Worm (Caenorhabditis elegans) whole organism, L4 larva: ENCODE data around the gene grwd-1.

Experiments used
- F10B5.3 ChIP-seq: sonication (generic microtip); optimal IDR thresholded peaks from 2 replicates; lab custom pipeline; 2016; ENCODE audit warnings: mild to moderate bottlenecking, missing genetic modification characterization, missing compliant biosample characterization
- R02D3.7 ChIP-seq: fragments of 150-350 bp; sonication (generic microtip); optimal IDR thresholded peaks from 3 replicates; lab custom pipeline; 2014; ENCODE audit warnings: missing biosample characterization, missing genetic modification characterization
- T20F7.1 ChIP-seq: fragments of 200-800 bp; sonication (Bioruptor generic); optimal IDR thresholded peaks from 2 replicates; lab custom pipeline; 2018; ENCODE audit warnings: mild to moderate bottlenecking, missing genetic modification characterization, missing compliant biosample characterization
- T26A8.4 ChIP-seq: fragments of 200-800 bp; sonication (Bioruptor generic); IDR thresholded peaks from 2 replicates; pipeline ENCODE4 v1.3.6; 2022; ENCODE audit warnings: missing genetic modification characterization, missing compliant biosample characterization
- ZK546.5 ChIP-seq, 2 experiments: sonication (generic microtip); optimal IDR thresholded peaks; 2 replicates each; lab custom pipeline; 2017; ENCODE audit warnings: missing biosample characterization in 2 of 2, missing genetic modification characterization in 2 of 2
- aha-1 ChIP-seq: fragments of 150-350 bp; peaks from one replicate; lab custom pipeline; 2014; ENCODE audit warnings: missing biosample characterization, missing genetic modification characterization
- ama-1 ChIP-seq: fragments of 150-350 bp; optimal IDR thresholded peaks from 2 replicates; lab custom pipeline; 2014; ENCODE audit warnings: inconsistent platforms, mixed read lengths
- arid-1 ChIP-seq: fragments of 200-800 bp; sonication (Bioruptor generic); conservative IDR thresholded peaks from 2 replicates; pipeline ENCODE4 v1.3.6; 2022; ENCODE audit warnings: missing genetic modification reagents, missing genetic modification characterization, missing compliant biosample characterization
- daf-16 ChIP-seq, 3 experiments: sonication (generic microtip); optimal IDR thresholded peaks; 2 replicates each; lab custom pipeline; 2016 to 2017; ENCODE audit warnings: missing genetic modification characterization in 3 of 3, missing genetic modification reagents in 3 of 3, mild to moderate bottlenecking in 2 of 3, missing compliant biosample characterization in 2 of 3, missing biosample characterization in 1 of 3, moderate library complexity in 1 of 3
- daf-8 ChIP-seq: fragments of 200-800 bp; sonication (Bioruptor generic); IDR thresholded peaks from 2 replicates; pipeline ENCODE4 v1.3.6; 2022; ENCODE audit warnings: missing genetic modification characterization, missing compliant biosample characterization
- dmd-6 ChIP-seq: fragments of 200-800 bp; sonication (Bioruptor generic); IDR thresholded peaks from 2 replicates; pipeline ENCODE4 v1.3.6; 2022; ENCODE audit warnings: missing genetic modification reagents, missing genetic modification characterization, missing compliant biosample characterization
- dpl-1 ChIP-seq: fragments of 150-350 bp; optimal IDR thresholded peaks from 2 replicates; lab custom pipeline; 2014; ENCODE audit warnings: missing biosample characterization, missing genetic modification reagents, missing genetic modification characterization
- dve-1 ChIP-seq: sonication (generic microtip); optimal IDR thresholded peaks from 2 replicates; lab custom pipeline; 2017; ENCODE audit warnings: antibody characterized with exemption, mild to moderate bottlenecking, missing genetic modification characterization, missing compliant biosample characterization; ENCODE audit not compliant: insufficient read depth
- fkh-10 ChIP-seq: fragments of 150-350 bp; optimal IDR thresholded peaks from 2 replicates; lab custom pipeline; 2014; ENCODE audit warnings: missing biosample characterization, missing genetic modification reagents, missing genetic modification characterization
- fos-1 ChIP-seq: fragments of 150-350 bp; optimal IDR thresholded peaks from 2 replicates; lab custom pipeline; 2014; ENCODE audit warnings: missing biosample characterization, missing genetic modification characterization
- hif-1 ChIP-seq, 2 experiments: sonication (generic microtip); optimal IDR thresholded peaks; 2 replicates each; lab custom pipeline; 2016 to 2017; ENCODE audit warnings: missing compliant biosample characterization in 2 of 2, missing genetic modification characterization in 2 of 2, missing genetic modification reagents in 2 of 2, missing genotype in 2 of 2, mild to moderate bottlenecking in 1 of 2
- hlh-11 ChIP-seq: fragments of 200-800 bp; sonication (Bioruptor generic); optimal IDR thresholded peaks from 2 replicates; lab custom pipeline; 2018; ENCODE audit warnings: mild to moderate bottlenecking, missing genetic modification characterization, missing compliant biosample characterization
- hlh-30 ChIP-seq: sonication (generic microtip); optimal IDR thresholded peaks from 2 replicates; lab custom pipeline; 2017; ENCODE audit warnings: antibody characterized with exemption, mild to moderate bottlenecking, missing genetic modification characterization, missing compliant biosample characterization; ENCODE audit not compliant: insufficient read depth
- lim-7 ChIP-seq: fragments of 200-800 bp; sonication (Bioruptor generic); IDR thresholded peaks from 2 replicates; pipeline ENCODE4 v1.3.6; 2022; ENCODE audit warnings: missing genetic modification characterization, missing compliant biosample characterization
- lin-1 ChIP-seq: fragments of 200-800 bp; sonication (Bioruptor generic); IDR thresholded peaks from 2 replicates; pipeline ENCODE4 v1.3.6; 2022; ENCODE audit warnings: missing genetic modification reagents, missing genetic modification characterization, missing compliant biosample characterization
- lin-15B ChIP-seq: fragments of 150-350 bp; sonication (generic microtip); optimal IDR thresholded peaks from 3 replicates; lab custom pipeline; 2014; ENCODE audit warnings: missing biosample characterization, missing genetic modification characterization
- lin-39 ChIP-seq: fragments of 150-350 bp; optimal IDR thresholded peaks from 2 replicates; lab custom pipeline; 2014; ENCODE audit warnings: missing biosample characterization, missing genetic modification reagents, missing genetic modification characterization
- lsy-2 ChIP-seq, 2 experiments: fragments of 150-350 bp in 1 of 2; sonication (generic microtip) in 1 of 2; optimal IDR thresholded peaks; 2 replicates each; lab custom pipeline; 2014 to 2017; ENCODE audit warnings: missing biosample characterization in 2 of 2, missing genetic modification characterization in 2 of 2
- madf-9 ChIP-seq: fragments of 200-800 bp; sonication (Bioruptor generic); conservative IDR thresholded peaks from 2 replicates; pipeline ENCODE4 v1.3.6; 2022; ENCODE audit warnings: missing genetic modification reagents, missing genetic modification characterization, missing compliant biosample characterization
- mep-1 ChIP-seq: fragments of 150-350 bp; sonication (generic microtip); optimal IDR thresholded peaks from 3 replicates; lab custom pipeline; 2014; ENCODE audit warnings: missing biosample characterization, missing genetic modification characterization
- mes-2 ChIP-seq: sonication (generic microtip); optimal IDR thresholded peaks from 2 replicates; lab custom pipeline; 2016; ENCODE audit warnings: missing genotype, mild to moderate bottlenecking, missing genetic modification characterization, missing compliant biosample characterization; ENCODE audit not compliant: poor library complexity, severe bottlenecking
- nhr-102 ChIP-seq: sonication (generic microtip); optimal IDR thresholded peaks from 2 replicates; lab custom pipeline; 2016; ENCODE audit warnings: mild to moderate bottlenecking, missing genetic modification characterization, moderate library complexity, missing compliant biosample characterization
- nhr-28 ChIP-seq: fragments of 150-350 bp; optimal IDR thresholded peaks from 2 replicates; lab custom pipeline; 2014; ENCODE audit warnings: missing biosample characterization, missing genetic modification characterization
- nhr-41 ChIP-seq: fragments of 200-800 bp; sonication (Bioruptor generic); IDR thresholded peaks from 2 replicates; pipeline ENCODE4 v1.3.6; 2022; ENCODE audit warnings: missing genetic modification reagents, missing genetic modification characterization, missing compliant biosample characterization
- nhr-42 ChIP-seq: fragments of 200-800 bp; sonication (Bioruptor generic); IDR thresholded peaks from 2 replicates; pipeline ENCODE4 v1.3.6; 2022; ENCODE audit warnings: missing genetic modification characterization, missing compliant biosample characterization
- nhr-48 ChIP-seq: sonication (generic microtip); optimal IDR thresholded peaks from 2 replicates; lab custom pipeline; 2016; ENCODE audit warnings: mild to moderate bottlenecking, missing genetic modification characterization, missing compliant biosample characterization
- nhr-6 ChIP-seq: fragments of 150-350 bp; optimal IDR thresholded peaks from 2 replicates; lab custom pipeline; 2014; ENCODE audit warnings: missing biosample characterization, missing genetic modification characterization
- nhr-77 ChIP-seq: fragments of 150-350 bp; optimal IDR thresholded peaks from 2 replicates; lab custom pipeline; 2014; ENCODE audit warnings: missing biosample characterization, missing genetic modification characterization
- pha-4 ChIP-seq, 2 experiments: fragments of 150-350 bp in 1 of 2; fragments of 200-800 bp in 1 of 2; sonication (Bioruptor generic) in 1 of 2; IDR thresholded peaks in 1 of 2; optimal IDR thresholded peaks in 1 of 2; 2 replicates each; pipeline versions ENCODE4 v1.3.6 to Lab custom; 2014 to 2022; ENCODE audit warnings: missing genetic modification characterization in 2 of 2, missing genetic modification reagents in 2 of 2, missing biosample characterization in 1 of 2, missing compliant biosample characterization in 1 of 2
- php-3 ChIP-seq: fragments of 200-800 bp; sonication (Bioruptor generic); IDR thresholded peaks from 2 replicates; pipeline ENCODE4 v1.3.6; 2022; ENCODE audit warnings: missing genetic modification reagents, missing genetic modification characterization, missing compliant biosample characterization
- pqm-1 ChIP-seq: sonication (generic microtip); optimal IDR thresholded peaks from 2 replicates; lab custom pipeline; 2017; ENCODE audit warnings: missing biosample characterization, missing genetic modification characterization
- tra-1 ChIP-seq: fragments of 200-800 bp; sonication (Bioruptor generic); IDR thresholded peaks from 2 replicates; pipeline ENCODE4 v1.3.6; 2022; ENCODE audit warnings: missing genetic modification reagents, missing genetic modification characterization, missing compliant biosample characterization
- unc-130 ChIP-seq: sonication (generic microtip); optimal IDR thresholded peaks from 2 replicates; lab custom pipeline; 2016; ENCODE audit warnings: missing genetic modification reagents, missing genetic modification characterization, missing compliant biosample characterization
- unc-62 ChIP-seq, 3 experiments: fragments of 150-350 bp in 1 of 3; sonication (generic microtip); optimal IDR thresholded peaks in 2 of 3; peaks in 1 of 3; 1 replicate in 1 of 3; 2 replicates in 2 of 3; lab custom pipeline; 2014 to 2017; ENCODE audit warnings: missing biosample characterization in 3 of 3, missing genetic modification characterization in 3 of 3, missing genetic modification reagents in 3 of 3, missing genotype in 1 of 3
- vab-7 ChIP-seq: fragments of 200-800 bp; sonication (Bioruptor generic); IDR thresholded peaks from 2 replicates; pipeline ENCODE4 v1.3.6; 2022; ENCODE audit warnings: missing genetic modification reagents, missing genetic modification characterization, missing compliant biosample characterization
- zip-2 ChIP-seq: fragments of 150-350 bp; optimal IDR thresholded peaks from 2 replicates; lab custom pipeline; 2014; ENCODE audit warnings: missing biosample characterization, missing genetic modification characterization
- ztf-7 ChIP-seq: fragments of 150-350 bp; optimal IDR thresholded peaks from 2 replicates; lab custom pipeline; 2014; ENCODE audit warnings: missing biosample characterization, missing genetic modification characterization

The grwd-1 gene

DNA sequence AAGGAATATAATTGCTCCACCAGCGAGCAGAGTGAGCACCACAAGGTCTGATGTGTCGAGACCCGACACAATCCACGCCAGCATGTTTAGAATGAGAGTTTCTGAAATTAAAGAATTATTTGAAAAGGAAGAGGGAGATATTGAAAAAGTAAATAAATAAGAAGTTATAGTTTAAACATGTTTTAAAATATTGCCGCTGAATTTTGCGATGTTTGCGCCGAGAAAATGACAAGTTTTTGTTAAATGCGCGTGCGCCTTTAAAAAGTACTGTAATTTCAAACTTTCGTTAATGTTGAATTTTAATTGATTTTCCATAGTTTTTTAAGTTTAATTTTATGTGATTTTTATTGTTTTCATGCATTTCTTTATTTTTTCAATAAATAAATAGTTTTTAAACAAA, 46.3 kb downstream of the grwd-1 start, which contains the start of gene emb-8:
emb-8 (minus strand) TSS at position 101 of the 400 bp plus-strand sequence.
- TF ChIP-seq F10B5.3 (tag; lab: Kevin White, UChicago) = no peak
- no peak for TF ChIP-seq lin-39 (tag; lab: Kevin White, UChicago)
- 0 out of 2 replicates have a peak, but pooled peaks have one; percentile 31 for TF ChIP-seq pha-4 (GFP tag; IDR thresholded peaks at IDR 0.05; lab: Robert Waterston, UW)
- TF ChIP-seq pha-4 (tag; optimal IDR thresholded peaks at IDR 0.05; lab: Kevin White, UChicago) = no peak

DNA sequence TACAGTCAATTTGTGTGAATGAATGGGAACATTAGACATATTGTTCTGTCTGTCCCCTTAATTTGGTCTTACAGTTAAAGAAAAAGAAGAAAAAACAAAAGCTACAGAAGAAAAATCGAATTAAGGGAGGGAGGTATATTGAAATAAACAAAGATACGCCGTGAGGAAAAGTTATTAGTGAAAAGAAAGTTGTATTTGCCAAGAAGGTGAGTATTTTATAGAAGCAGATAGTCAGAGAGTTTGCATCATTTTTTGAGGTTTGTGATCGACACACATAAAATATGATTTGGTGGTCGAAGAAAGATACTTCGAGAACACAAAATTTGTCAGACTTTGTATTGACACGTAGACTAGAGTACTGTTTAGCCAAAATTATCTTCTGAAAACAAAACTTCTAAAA, 47.1 kb downstream of the grwd-1 start:
- peak; percentile 34; the same call in 1 of the 2 replicates for TF ChIP-seq dmd-6 (GFP tag; lab: Robert Waterston, UW)
- peak in 1 of 2 experiments; percentile 44 for TF ChIP-seq hif-1 (tag; optimal IDR thresholded peaks at IDR 0.05; lab: Kevin White, UChicago)
- TF ChIP-seq daf-16 (GFP tag; optimal IDR thresholded peaks at IDR 0.05; lab: Kevin White, UChicago) = no peak
- TF ChIP-seq daf-16 (tag; optimal IDR thresholded peaks at IDR 0.05; lab: Kevin White, UChicago) = peak; percentile 13
- TF ChIP-seq lsy-2 (tag; optimal IDR thresholded peaks at IDR 0.05; lab: Kevin White, UChicago) = peak in 1 of 2 experiments; percentile 28
- no peak for TF ChIP-seq lin-15B (tag; lab: Kevin White, UChicago)
- peak in 1 of 2 experiments; percentile 38 for TF ChIP-seq unc-62 (GFP tag; optimal IDR thresholded peaks at IDR 0.05 in 1 of 2; lab: Kevin White, UChicago)
- no peak for TF ChIP-seq unc-62 (tag; optimal IDR thresholded peaks at IDR 0.05; lab: Kevin White, UChicago)
- TF ChIP-seq nhr-28 = peak; percentile 96
- TF ChIP-seq arid-1 (GFP tag; lab: Robert Waterston, UW) = no peak
- 0 out of 2 replicates have a peak, but pooled peaks have one; percentile 34 for TF ChIP-seq lim-7
- peak; percentile 8 for TF ChIP-seq mep-1 (tag; lab: Kevin White, UChicago)
- TF ChIP-seq ztf-7 (tag; lab: Kevin White, UChicago) = peak; percentile 4
- TF ChIP-seq nhr-42 (GFP tag; lab: Robert Waterston, UW) = no peak
- TF ChIP-seq pqm-1 (tag; lab: Kevin White, UChicago) = peak; percentile 75
- no peak for TF ChIP-seq madf-9
- peak; percentile 60 for TF ChIP-seq dve-1
- TF ChIP-seq T20F7.1 (GFP tag; lab: Kevin White, UChicago) = peak; percentile 19
- peak; percentile 71 for TF ChIP-seq nhr-77 (tag; lab: Kevin White, UChicago)
- no peak for TF ChIP-seq T26A8.4 (GFP tag; lab: Robert Waterston, UW)
- TF ChIP-seq, all 104 proteins: peak for 13

- peak; percentile 97 for TF ChIP-seq dve-1
- TF ChIP-seq aha-1 = peak; percentile 86
- TF ChIP-seq fkh-10 (GFP tag; lab: Kevin White, UChicago) = no peak
- no peak for TF ChIP-seq nhr-6 (tag; lab: Kevin White, UChicago)
- peak in 1 of 2 experiments; percentile 58 for TF ChIP-seq lsy-2 (tag; optimal IDR thresholded peaks at IDR 0.05; lab: Kevin White, UChicago)
- peak; percentile 88 for TF ChIP-seq tra-1 (GFP tag; lab: Robert Waterston, UW)
- TF ChIP-seq ama-1 (lab: Kevin White, UChicago) = no peak
- TF ChIP-seq hlh-11 (tag; lab: Kevin White, UChicago) = peak; percentile 86
- 0 out of 2 replicates have a peak, but pooled peaks have one; percentile 23 for TF ChIP-seq T26A8.4 (GFP tag; lab: Robert Waterston, UW)
- peak; percentile 93 for TF ChIP-seq dmd-6 (GFP tag; lab: Robert Waterston, UW)
- TF ChIP-seq nhr-28 = peak; percentile 99
- no peak for TF ChIP-seq R02D3.7
- TF ChIP-seq dpl-1 (GFP tag; lab: Kevin White, UChicago) = peak; percentile 22
- TF ChIP-seq daf-8 = no peak
- TF ChIP-seq unc-62 (GFP tag; optimal IDR thresholded peaks at IDR 0.05 in 1 of 2; lab: Kevin White, UChicago) = peak; percentile 15 to 98
- TF ChIP-seq unc-62 (tag; optimal IDR thresholded peaks at IDR 0.05; lab: Kevin White, UChicago) = no peak
- peak; percentile 67 for TF ChIP-seq nhr-48 (tag; lab: Kevin White, UChicago)
- no peak for TF ChIP-seq vab-7
- peak; percentile 59; the same call in 1 of the 2 replicates for TF ChIP-seq php-3 (GFP tag; lab: Robert Waterston, UW)
- peak in 1 of 2 experiments; percentile 47 for TF ChIP-seq hif-1 (tag; optimal IDR thresholded peaks at IDR 0.05; lab: Kevin White, UChicago)
- no peak for TF ChIP-seq zip-2 (tag; lab: Kevin White, UChicago)
- TF ChIP-seq unc-130 (GFP tag; lab: Kevin White, UChicago) = no peak
- TF ChIP-seq nhr-77 (tag; lab: Kevin White, UChicago) = peak; percentile 97
- no peak for TF ChIP-seq fos-1 (tag; lab: Kevin White, UChicago)
- peak; percentile 57; the same call in 1 of the 2 replicates for TF ChIP-seq nhr-41 (GFP tag; lab: Robert Waterston, UW)
- TF ChIP-seq mep-1 (tag; lab: Kevin White, UChicago) = peak; percentile 73
- TF ChIP-seq lin-1 (GFP tag; lab: Robert Waterston, UW) = peak; percentile 59
- peak in 1 of 2 experiments; percentile 26 for TF ChIP-seq daf-16 (GFP tag; optimal IDR thresholded peaks at IDR 0.05; lab: Kevin White, UChicago)
- peak; percentile 94 for TF ChIP-seq daf-16 (tag; optimal IDR thresholded peaks at IDR 0.05; lab: Kevin White, UChicago)
- TF ChIP-seq hlh-30 (tag; lab: Kevin White, UChicago) = peak; percentile 62
- peak; percentile 82 for TF ChIP-seq pqm-1 (tag; lab: Kevin White, UChicago)
- TF ChIP-seq ZK546.5 (tag; optimal IDR thresholded peaks at IDR 0.05; lab: Kevin White, UChicago) = no peak
- no peak for TF ChIP-seq mes-2
- peak; percentile 79 for TF ChIP-seq nhr-102 (tag; lab: Kevin White, UChicago)
- TF ChIP-seq T20F7.1 (GFP tag; lab: Kevin White, UChicago) = peak; percentile 58
Measured at ce11 chrIII:5201267-5201666, 48.0 kb downstream of the grwd-1 start.
